Worm (Caenorhabditis elegans): ENCODE measurements around the gene pes-5.

DNA sequence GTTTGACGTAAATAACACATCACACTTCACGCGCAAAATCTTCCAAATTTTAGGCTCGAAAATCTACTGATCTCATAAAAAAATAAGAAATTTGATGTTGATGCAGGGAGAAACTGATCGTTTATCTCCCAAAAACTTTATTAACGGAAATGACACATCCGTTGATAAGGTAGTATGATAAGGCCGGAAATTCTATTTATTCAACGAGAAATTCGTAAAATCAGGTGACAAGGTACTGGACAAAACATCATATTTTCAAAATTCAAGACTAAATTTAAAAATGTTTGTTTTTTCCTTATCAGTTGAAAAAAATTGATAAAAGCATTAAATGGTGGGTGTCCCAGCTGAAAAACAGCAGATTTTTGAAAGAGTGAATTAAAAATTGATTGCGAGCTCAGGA, 30.0 kb upstream of the pes-5 start:
- TF ChIP-seq him-1 (tag; optimal IDR thresholded peaks at IDR 0.05), result no peak
- no peak for TF ChIP-seq W03F9.2 (tag; optimal IDR thresholded peaks at IDR 0.05)
- TF ChIP-seq dao-5 (tag; optimal IDR thresholded peaks at IDR 0.05), result no peak
